Worm (Caenorhabditis elegans) whole organism, L1 larva: ENCODE data around the gene fbxc-50.

ENCODE experiments used
- dpl-1 ChIP-seq, 3 experiments: fragments of 150-350 bp in 2 of 3; sonication (generic microtip) in 1 of 3; optimal IDR thresholded peaks; 2 replicates each; lab custom pipeline; 2014 to 2017; ENCODE audit warnings: missing biosample characterization in 3 of 3, missing genetic modification characterization in 3 of 3, missing genetic modification reagents in 3 of 3
- lin-15B ChIP-seq: fragments of 150-350 bp; sonication (generic microtip); optimal IDR thresholded peaks from 3 replicates; lab custom pipeline; 2014; ENCODE audit warnings: missing biosample characterization, missing genetic modification characterization
- nhr-11 ChIP-seq: fragments of 150-350 bp; optimal IDR thresholded peaks from 2 replicates; lab custom pipeline; 2014; ENCODE audit warnings: missing biosample characterization, missing genetic modification characterization
- pag-3 ChIP-seq: sonication (generic microtip); optimal IDR thresholded peaks from 2 replicates; lab custom pipeline; 2017; ENCODE audit warnings: missing genetic modification characterization, mild to moderate bottlenecking, missing compliant biosample characterization, antibody characterized with exemption, borderline replicate concordance; ENCODE audit not compliant: insufficient read depth
- unc-130 ChIP-seq: fragments of 150-350 bp; optimal IDR thresholded peaks from 2 replicates; lab custom pipeline; 2017; ENCODE audit warnings: missing biosample characterization, missing genetic modification characterization, inconsistent platforms

DNA sequence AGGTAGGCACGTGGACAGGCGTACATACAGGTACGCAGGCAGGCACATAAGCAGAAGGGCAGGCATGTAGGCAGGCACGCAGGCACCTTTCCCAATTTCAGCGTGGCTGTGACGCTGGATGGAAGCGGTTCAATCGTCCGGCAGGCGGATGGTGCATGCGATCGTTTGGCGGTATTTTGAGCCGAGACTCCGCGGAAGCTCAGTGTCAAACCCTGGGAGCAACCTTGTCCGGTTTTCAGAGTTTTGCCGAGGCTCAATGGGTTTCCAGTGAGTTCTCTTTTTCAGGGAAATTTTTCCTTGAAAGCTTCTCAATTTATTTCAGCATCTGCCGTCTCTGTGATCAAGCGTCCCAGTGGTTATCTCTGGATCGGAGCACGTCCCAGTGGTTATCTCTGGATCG, 2.3 kb upstream of the fbxc-50 start:
- no peak for TF ChIP-seq lin-15B
- no peak for TF ChIP-seq nhr-11 (tag; lab: Kevin White, UChicago)
- no peak for TF ChIP-seq dpl-1 (GFP tag; optimal IDR thresholded peaks at IDR 0.05; lab: Kevin White, UChicago)
- no peak for TF ChIP-seq unc-130 (tag; lab: Kevin White, UChicago)
- no peak for TF ChIP-seq pag-3
